Fruit fly (Drosophila melanogaster): Measurements from ENCODE around the gene Ncc69.

The Ncc69 gene

dm6 chr3L:12408513-12409320 is 17.5 kb upstream of the Ncc69 start (continued):
- TF ChIP-seq scrt (GFP tag; optimal IDR thresholded peaks at IDR 0.05) (peak; percentile 41), CG1024 (GFP tag; IDR thresholded peaks at IDR 0.05) (no peak), Xrp1 (GFP tag; IDR thresholded peaks at IDR 0.05) (no peak), tx (GFP tag; optimal IDR thresholded peaks at IDR 0.05) (no peak), CG17829 (tag; optimal IDR thresholded peaks at IDR 0.05) (no peak), sisA (GFP tag; IDR thresholded peaks at IDR 0.05) (no peak), danr (GFP tag; IDR thresholded peaks at IDR 0.05) (no peak), mirr (GFP tag; optimal IDR thresholded peaks at IDR 0.05) (peak; percentile 91), crol (GFP tag; IDR thresholded peaks at IDR 0.05) (peak; percentile 97), CG13287 (GFP tag; IDR thresholded peaks at IDR 0.05; ENCODE audit: partially characterized antibody) (peak; percentile 50; the same call in 1 of the 2 replicates), lbe (GFP tag; optimal IDR thresholded peaks at IDR 0.05) (peak; percentile 28), tgo (GFP tag; IDR thresholded peaks at IDR 0.05) (no peak), CG9932 (GFP tag; IDR thresholded peaks at IDR 0.05) (peak; percentile 57), CG11696 (GFP tag; IDR thresholded peaks at IDR 0.05) (no peak), grn (GFP tag; optimal IDR thresholded peaks at IDR 0.05) (no peak), emc (GFP tag; optimal IDR thresholded peaks at IDR 0.05) (no peak), Atf3 (GFP tag; optimal IDR thresholded peaks at IDR 0.05) (no peak), CG17186 (GFP tag; optimal IDR thresholded peaks at IDR 0.05) (no peak), CG16815 (GFP tag; optimal IDR thresholded peaks at IDR 0.05) (no peak), CG3995 (GFP tag; optimal IDR thresholded peaks at IDR 0.05) (no peak), Dip3 (GFP tag; optimal IDR thresholded peaks at IDR 0.05) (peak; percentile 47), CG17385 (GFP tag; optimal IDR thresholded peaks at IDR 0.05) (peak; percentile 30), BEAF-32 (GFP tag; optimal IDR thresholded peaks at IDR 0.05) (no peak), Dad (GFP tag; optimal IDR thresholded peaks at IDR 0.05) (no peak), CG7556 (GFP tag; optimal IDR thresholded peaks at IDR 0.05) (peak; percentile 36), CG8388 (GFP tag; optimal IDR thresholded peaks at IDR 0.05) (no peak), B-H1 (GFP tag; IDR thresholded peaks at IDR 0.05) (no peak; the same call in 2 of the 3 replicates), CG9215 (GFP tag; IDR thresholded peaks at IDR 0.05) (peak; percentile 63), CG16863 (GFP tag; optimal IDR thresholded peaks at IDR 0.05) (no peak), caup (GFP tag; optimal IDR thresholded peaks at IDR 0.05; ENCODE audit: severe bottlenecking) (peak; percentile 61), nom (GFP tag; optimal IDR thresholded peaks at IDR 0.05) (peak; percentile 100), Asciz (GFP tag; optimal IDR thresholded peaks at IDR 0.05) (no peak), croc (GFP tag; conservative IDR thresholded peaks at IDR 0.05) (no peak), CG11456 (GFP tag; IDR thresholded peaks at IDR 0.05) (peak; percentile 66), Meics (GFP tag; optimal IDR thresholded peaks at IDR 0.05) (peak; percentile 59), CG12391 (tag; optimal IDR thresholded peaks at IDR 0.05) (no peak), CG8281 (tag; optimal IDR thresholded peaks at IDR 0.05) (no peak), Hr78 (GFP tag; optimal IDR thresholded peaks at IDR 0.05) (peak in 1 of 2 experiments; percentile 56), chif (GFP tag; optimal IDR thresholded peaks at IDR 0.05) (no peak), CG32532 (GFP tag; IDR thresholded peaks at IDR 0.05) (peak; percentile 60), CG12155 (GFP tag; optimal IDR thresholded peaks at IDR 0.05) (peak; percentile 16), yki (optimal IDR thresholded peaks at IDR 0.05) (no peak), CG18476 (GFP tag; optimal IDR thresholded peaks at IDR 0.05) (no peak), tna (GFP tag; IDR thresholded peaks at IDR 0.05; ENCODE audit: partially characterized antibody) (peak; percentile 67; the same call in 1 of the 2 replicates), NFAT (GFP tag; IDR thresholded peaks at IDR 0.05) (peak; percentile 73), Nf-YC (tag; optimal IDR thresholded peaks at IDR 0.05) (peak; percentile 59), CG2678 (tag; optimal IDR thresholded peaks at IDR 0.05) (peak; percentile 61), CG12299 (tag; optimal IDR thresholded peaks at IDR 0.05) (no peak), lilli (GFP tag; optimal IDR thresholded peaks at IDR 0.05) (peak; percentile 26), CTCF (GFP tag; optimal IDR thresholded peaks at IDR 0.05) (no peak)

Data from whole organism, embryonic.